Fruit fly (Drosophila melanogaster) whole organism, embryonic: Measurements from ENCODE around the gene CG10365.

Experiments used
- CG11398 ChIP-seq: fragments of 200-800 bp; sonication (Bioruptor generic); optimal IDR thresholded peaks from 2 replicates; lab custom pipeline; 2016; ENCODE audit warnings: missing biosample characterization, missing genetic modification characterization
- CG11723 ChIP-seq: fragments of 200-800 bp; sonication (Bioruptor generic); optimal IDR thresholded peaks from 2 replicates; lab custom pipeline; 2017; ENCODE audit warnings: missing biosample characterization, mild to moderate bottlenecking, missing genetic modification characterization
- CG12299 ChIP-seq: fragments of 200-800 bp; sonication (Bioruptor generic); optimal IDR thresholded peaks from 2 replicates; lab custom pipeline; 2018; ENCODE audit warnings: missing biosample characterization, mild to moderate bottlenecking, missing genetic modification characterization
- CG13296 ChIP-seq: fragments of 200-800 bp; sonication (Bioruptor generic); optimal IDR thresholded peaks from 3 replicates; lab custom pipeline; 2018; ENCODE audit warnings: missing biosample characterization, mild to moderate bottlenecking, missing genetic modification characterization
- CG1602 ChIP-seq: fragments of 200-800 bp; sonication (Bioruptor generic); optimal IDR thresholded peaks from 3 replicates; lab custom pipeline; 2016; ENCODE audit warnings: missing biosample characterization, missing genetic modification characterization
- CG1792 ChIP-seq: fragments of 200-800 bp; sonication (Bioruptor generic); optimal IDR thresholded peaks from 2 replicates; lab custom pipeline; 2016; ENCODE audit warnings: missing biosample characterization, missing genetic modification characterization
- CG18599 ChIP-seq: fragments of 200-800 bp; sonication (Bioruptor generic); optimal IDR thresholded peaks from 3 replicates; lab custom pipeline; 2017; ENCODE audit warnings: missing biosample characterization, missing genetic modification characterization, mild to moderate bottlenecking, moderate library complexity, missing genetic modification reagents
- CG32532 ChIP-seq: fragments of 200-800 bp; sonication (Bioruptor generic); IDR thresholded peaks from 2 replicates; pipeline ENCODE4 v1.3.6; 2022; ENCODE audit warnings: missing biosample characterization, missing genetic modification characterization
- CG4360 ChIP-seq: fragments of 200-800 bp; sonication (Bioruptor generic); IDR thresholded peaks from 2 replicates; pipeline ENCODE4 v1.3.6; 2022; ENCODE audit warnings: missing biosample characterization, missing genetic modification characterization
- CG6689 ChIP-seq: fragments of 200-800 bp; sonication (Bioruptor generic); IDR thresholded peaks from 2 replicates; pipeline ENCODE4 v1.3.6; 2022; ENCODE audit warnings: missing biosample characterization, missing genetic modification characterization
- CG6791 ChIP-seq: fragments of 200-800 bp; sonication (Bioruptor generic); IDR thresholded peaks from 3 replicates; pipeline ENCODE4 v1.3.6; 2022; ENCODE audit warnings: missing biosample characterization, missing genetic modification characterization; ENCODE audit not compliant: partially characterized antibody
- CG7357 ChIP-seq: fragments of 200-800 bp; sonication (Bioruptor generic); IDR thresholded peaks from 3 replicates; pipeline ENCODE4 v1.3.6; 2022; ENCODE audit warnings: missing biosample characterization, missing genetic modification characterization
- CG8359 ChIP-seq: fragments of 200-800 bp; sonication (Bioruptor generic); optimal IDR thresholded peaks from 2 replicates; lab custom pipeline; 2017; ENCODE audit warnings: missing biosample characterization, mild to moderate bottlenecking, missing genetic modification characterization, borderline replicate concordance
- CG8388 ChIP-seq: fragments of 200-800 bp; sonication (Bioruptor generic); optimal IDR thresholded peaks from 2 replicates; lab custom pipeline; 2019; ENCODE audit warnings: missing biosample characterization, mild to moderate bottlenecking, missing genetic modification characterization, moderate library complexity
- CG9609 ChIP-seq: fragments of 200-800 bp; sonication (Bioruptor generic); optimal IDR thresholded peaks from 3 replicates; lab custom pipeline; 2016; ENCODE audit warnings: missing biosample characterization, missing genetic modification characterization
- CG9797 ChIP-seq: fragments of 200-800 bp; sonication (Bioruptor generic); optimal IDR thresholded peaks from 3 replicates; lab custom pipeline; 2018; ENCODE audit warnings: missing biosample characterization, mild to moderate bottlenecking, missing genetic modification characterization
- Dip2 ChIP-seq: fragments of 200-800 bp; sonication (Bioruptor generic); IDR thresholded peaks from 2 replicates; pipeline ENCODE4 v1.3.6; 2022; ENCODE audit warnings: missing biosample characterization, missing genetic modification characterization
- E2f2 ChIP-seq: fragments of 200-800 bp; sonication (Bioruptor generic); IDR thresholded peaks from 2 replicates; pipeline ENCODE4 v1.3.6; 2022; ENCODE audit warnings: missing biosample characterization, missing genetic modification characterization
- Gug ChIP-seq: fragments of 200-800 bp; sonication (Bioruptor generic); IDR thresholded peaks from 4 replicates; pipeline ENCODE4 v1.3.6; 2022; ENCODE audit warnings: missing biosample characterization, missing genetic modification characterization
- HmgZ ChIP-seq: fragments of 200-800 bp; sonication (Bioruptor generic); optimal IDR thresholded peaks from 2 replicates; lab custom pipeline; 2018; ENCODE audit warnings: missing biosample characterization, mild to moderate bottlenecking, missing genetic modification characterization
- Hr51 ChIP-seq, 2 experiments: fragments of 200-800 bp; sonication (Bioruptor generic); optimal IDR thresholded peaks; 2 replicates in 1 of 2; 3 replicates in 1 of 2; lab custom pipeline; 2016 to 2018; ENCODE audit warnings: missing biosample characterization in 2 of 2, missing genetic modification characterization in 2 of 2, mild to moderate bottlenecking in 1 of 2, moderate library complexity in 1 of 2
- Jarid2 ChIP-seq: fragments of 200-800 bp; sonication (Bioruptor generic); optimal IDR thresholded peaks from 3 replicates; lab custom pipeline; 2017; ENCODE audit warnings: mild to moderate bottlenecking, missing biosample characterization, missing genetic modification reagents, missing genetic modification characterization
- Kr ChIP-seq: fragments of 200-800 bp; sonication (Bioruptor generic); optimal IDR thresholded peaks from 2 replicates; lab custom pipeline; 2017; ENCODE audit warnings: missing biosample characterization, mild to moderate bottlenecking, missing genetic modification characterization
- Lhr ChIP-seq: fragments of 200-800 bp; sonication (Bioruptor generic); optimal IDR thresholded peaks from 3 replicates; lab custom pipeline; 2017; ENCODE audit warnings: mild to moderate bottlenecking, missing biosample characterization, missing genetic modification reagents, missing genetic modification characterization
- Med ChIP-seq: fragments of 200-800 bp; sonication (Bioruptor generic); peaks from one replicate; lab custom pipeline; 2016; ENCODE audit warnings: missing biosample characterization, missing genetic modification characterization, mild to moderate bottlenecking, inconsistent platforms, moderate library complexity
- NC2α ChIP-seq: fragments of 200-800 bp; sonication (Bioruptor generic); optimal IDR thresholded peaks from 2 replicates; lab custom pipeline; 2016; ENCODE audit warnings: missing biosample characterization, missing genetic modification characterization
- Scr ChIP-seq: fragments of 200-800 bp; sonication (Bioruptor generic); IDR thresholded peaks from 2 replicates; pipeline ENCODE4 v1.3.6; 2022; ENCODE audit warnings: missing biosample characterization, missing genetic modification characterization; ENCODE audit not compliant: partially characterized antibody
- ash1 ChIP-seq: fragments of 200-800 bp; sonication (Bioruptor generic); optimal IDR thresholded peaks from 2 replicates; lab custom pipeline; 2018; ENCODE audit warnings: missing biosample characterization, mild to moderate bottlenecking, missing genetic modification characterization
- bab2 ChIP-seq: fragments of 200-800 bp; sonication (Bioruptor generic); optimal IDR thresholded peaks from 2 replicates; lab custom pipeline; 2016; ENCODE audit warnings: missing biosample characterization, missing genetic modification characterization
- btn ChIP-seq: fragments of 200-800 bp; sonication (Bioruptor generic); optimal IDR thresholded peaks from 2 replicates; lab custom pipeline; 2016; ENCODE audit warnings: missing biosample characterization, missing genetic modification characterization
- cad ChIP-seq: fragments of >200 bp; optimal IDR thresholded peaks from 2 replicates; lab custom pipeline; 2017; ENCODE audit warnings: missing biosample characterization, missing genetic modification characterization
- chinmo ChIP-seq: fragments of 200-800 bp; sonication (Bioruptor generic); IDR thresholded peaks from 4 replicates; pipeline ENCODE4 v1.3.6; 2022; ENCODE audit warnings: missing biosample characterization, missing genetic modification characterization; ENCODE audit not compliant: partially characterized antibody
- corto ChIP-seq: fragments of 200-800 bp; sonication (Bioruptor generic); optimal IDR thresholded peaks from 2 replicates; lab custom pipeline; 2016; ENCODE audit warnings: missing biosample characterization, mild to moderate bottlenecking, missing genetic modification characterization, moderate library complexity
- dm ChIP-seq: fragments of 200-800 bp; sonication (Bioruptor generic); optimal IDR thresholded peaks from 3 replicates; lab custom pipeline; 2016; ENCODE audit warnings: missing biosample characterization, missing genetic modification characterization
- eve ChIP-seq, 2 experiments: fragments of >200 bp; optimal IDR thresholded peaks; 2 replicates each; lab custom pipeline; 2017; ENCODE audit warnings: missing biosample characterization in 2 of 2, missing genetic modification characterization in 2 of 2
- gcm ChIP-seq: fragments of 200-800 bp; sonication (Bioruptor generic); optimal IDR thresholded peaks from 2 replicates; lab custom pipeline; 2019; ENCODE audit warnings: missing biosample characterization, mild to moderate bottlenecking, missing genetic modification characterization, moderate library complexity
- gem ChIP-seq: fragments of 200-800 bp; sonication (Bioruptor generic); optimal IDR thresholded peaks from 2 replicates; lab custom pipeline; 2019; ENCODE audit warnings: missing biosample characterization, mild to moderate bottlenecking, missing genetic modification characterization, moderate library complexity
- jing ChIP-seq: fragments of 200-800 bp; sonication (Bioruptor generic); optimal IDR thresholded peaks from 2 replicates; lab custom pipeline; 2018; ENCODE audit warnings: missing biosample characterization, mild to moderate bottlenecking, missing genetic modification characterization
- lilli ChIP-seq: fragments of 200-800 bp; sonication (Bioruptor generic); optimal IDR thresholded peaks from 3 replicates; lab custom pipeline; 2016; ENCODE audit warnings: missing biosample characterization, missing genetic modification characterization
- mirr ChIP-seq: fragments of 200-800 bp; sonication (Bioruptor generic); optimal IDR thresholded peaks from 3 replicates; lab custom pipeline; 2018; ENCODE audit warnings: missing biosample characterization, mild to moderate bottlenecking, missing genetic modification characterization
- sim ChIP-seq: fragments of 200-800 bp; sonication (Bioruptor generic); IDR thresholded peaks from 2 replicates; pipeline ENCODE4 v1.3.6; 2022; ENCODE audit warnings: missing biosample characterization, missing genetic modification characterization
- sr ChIP-seq: fragments of 200-800 bp; sonication (Bioruptor generic); IDR thresholded peaks from 3 replicates; pipeline ENCODE4 v1.3.6; 2022; ENCODE audit warnings: missing biosample characterization, missing genetic modification characterization
- ttk ChIP-seq: fragments of 200-800 bp; sonication (Bioruptor generic); IDR thresholded peaks from 2 replicates; pipeline ENCODE4 v2.1.2; 2022; ENCODE audit warnings: missing biosample characterization, missing genetic modification characterization
- twi ChIP-seq: fragments of 200-800 bp; optimal IDR thresholded peaks from 2 replicates; lab custom pipeline; 2019; ENCODE audit warnings: missing biosample characterization, mild to moderate bottlenecking, missing genetic modification characterization, moderate library complexity

The CG10365 gene

dm6 chr3R:23674369-23674768 lies 48.8 kb upstream of the CG10365 start (continued):
- no peak for TF ChIP-seq Hr51 (GFP tag; optimal IDR thresholded peaks at IDR 0.05; lab: Kevin White, UChicago)
- TF ChIP-seq NC2α (GFP tag; lab: Kevin White, UChicago): no peak
- TF ChIP-seq mirr (GFP tag; lab: Kevin White, UChicago): no peak
- no peak for TF ChIP-seq Gug (GFP tag; lab: Robert Waterston, UW)
- no peak for TF ChIP-seq CG7357 (GFP tag; lab: Robert Waterston, UW)

- TF ChIP-seq eve (GFP tag; optimal IDR thresholded peaks at IDR 0.05; lab: Kevin White, UChicago) (no peak), lilli (GFP tag; lab: Kevin White, UChicago) (no peak), CG8388 (GFP tag; lab: Kevin White, UChicago) (no peak), Jarid2 (GFP tag; lab: Kevin White, UChicago) (no peak), CG6791 (GFP tag; lab: Robert Waterston, UW) (no peak), CG18599 (GFP tag; lab: Kevin White, UChicago) (no peak), sr (GFP tag; lab: Robert Waterston, UW) (no peak)
These were observed 47.5 kb upstream of the CG10365 start for dm6 chr3R:23675646-23676045.

dm6 chr3R:23677058-23677457 lies 46.1 kb upstream of the CG10365 start, which contains the start of gene GILT3:
Gene GILT3, plus strand, starts transcription at chr3R:23677358.
- TF ChIP-seq Scr (GFP tag; lab: Robert Waterston, UW) (no peak), gem (tag; lab: Kevin White, UChicago) (no peak), CG32532 (GFP tag; lab: Robert Waterston, UW) (0 out of 2 replicates have a peak, but pooled peaks have one; percentile 25), CG12299 (tag; lab: Kevin White, UChicago) (no peak), Med (GFP tag; lab: Kevin White, UChicago) (peak; percentile 6), CG8359 (no peak), CG1792 (GFP tag; lab: Kevin White, UChicago) (no peak), sim (GFP tag; lab: Robert Waterston, UW) (no peak), CG4360 (GFP tag; lab: Robert Waterston, UW) (no peak), ash1 (GFP tag; lab: Kevin White, UChicago) (no peak), chinmo (GFP tag; lab: Robert Waterston, UW) (no peak), Kr (GFP tag; lab: Kevin White, UChicago) (no peak)

- peak; percentile 94 for TF ChIP-seq CG13296 (GFP tag; lab: Kevin White, UChicago)
- no peak for TF ChIP-seq Scr (GFP tag; lab: Robert Waterston, UW)
- peak; percentile 28 for TF ChIP-seq dm (GFP tag; lab: Kevin White, UChicago)
- peak; percentile 93 for TF ChIP-seq ttk (GFP tag; lab: Robert Waterston, UW)
- TF ChIP-seq Dip2 (GFP tag; lab: Robert Waterston, UW): no peak
- peak; percentile 54 for TF ChIP-seq bab2 (GFP tag; lab: Kevin White, UChicago)
- peak; percentile 55 for TF ChIP-seq corto (GFP tag; lab: Kevin White, UChicago)
- TF ChIP-seq btn (GFP tag; lab: Kevin White, UChicago): no peak
- TF ChIP-seq HmgZ: peak; percentile 81
- peak; percentile 93 for TF ChIP-seq CG6689 (GFP tag; lab: Robert Waterston, UW)
- TF ChIP-seq E2f2 (GFP tag; lab: Robert Waterston, UW): peak; percentile 78
- no peak for TF ChIP-seq CG11398 (GFP tag; lab: Kevin White, UChicago)
- TF ChIP-seq jing (GFP tag; lab: Kevin White, UChicago): peak; percentile 55
- TF ChIP-seq cad: no peak
- peak; percentile 76 for TF ChIP-seq twi (tag; lab: Kevin White, UChicago)
- TF ChIP-seq CG1602 (GFP tag; lab: Kevin White, UChicago): peak; percentile 85
- TF ChIP-seq Lhr (GFP tag; lab: Kevin White, UChicago): peak; percentile 59
- TF ChIP-seq chinmo (GFP tag; lab: Robert Waterston, UW): 0 out of 4 replicates have a peak, but pooled peaks have one; percentile 39
- TF ChIP-seq gcm: peak; percentile 96
- peak; percentile 90 for TF ChIP-seq CG11723
- peak; percentile 11 for TF ChIP-seq CG9797 (GFP tag; lab: Kevin White, UChicago)
- TF ChIP-seq CG9609 (GFP tag; lab: Kevin White, UChicago): peak; percentile 21
These were observed 44.6 kb upstream of the CG10365 start, which contains the start of gene GILT2 for dm6 chr3R:23678349-23679193. Gene GILT2, plus strand, starts transcription at chr3R:23678895.
